Worm (Caenorhabditis elegans) whole organism, L1 larva: ENCODE data around the gene cest-31.

ENCODE experiments used
- C34B4.2 ChIP-seq: sonication (generic microtip); optimal IDR thresholded peaks from 2 replicates; lab custom pipeline; 2017; ENCODE audit warnings: mild to moderate bottlenecking, missing genetic modification characterization, missing compliant biosample characterization
- elt-3 ChIP-seq, 6 experiments: fragments of 150-350 bp in 1 of 6; sonication (generic microtip); optimal IDR thresholded peaks; 2 replicates each; lab custom pipeline; 2017 to 2018; ENCODE audit warnings: missing biosample characterization in 6 of 6, missing genetic modification characterization in 6 of 6, inconsistent platforms in 1 of 6
- ets-5 ChIP-seq: fragments of 200-800 bp; sonication (Bioruptor generic); IDR thresholded peaks from 2 replicates; pipeline ENCODE4 v1.3.6; 2022; ENCODE audit warnings: missing genetic modification characterization, missing compliant biosample characterization
- fos-1 ChIP-seq: fragments of 150-350 bp; optimal IDR thresholded peaks from 2 replicates; lab custom pipeline; 2014; ENCODE audit warnings: missing biosample characterization, missing genetic modification characterization
- hlh-17 ChIP-seq: fragments of 200-800 bp; sonication (Bioruptor generic); optimal IDR thresholded peaks from 2 replicates; lab custom pipeline; 2018; ENCODE audit warnings: missing genetic modification characterization, mild to moderate bottlenecking, missing compliant biosample characterization, moderate library complexity, borderline replicate concordance
- lin-13 ChIP-seq: fragments of 150-350 bp; optimal IDR thresholded peaks from 2 replicates; lab custom pipeline; 2014; ENCODE audit warnings: missing biosample characterization, missing genetic modification reagents, missing genetic modification characterization
- nhr-12 ChIP-seq: sonication (generic microtip); optimal IDR thresholded peaks from 2 replicates; lab custom pipeline; 2017; ENCODE audit warnings: missing biosample characterization, missing genetic modification characterization
- nhr-237 ChIP-seq: fragments of 150-350 bp; optimal IDR thresholded peaks from 2 replicates; lab custom pipeline; 2014; ENCODE audit warnings: missing biosample characterization, missing genetic modification characterization
- pqm-1 ChIP-seq: sonication (generic microtip); optimal IDR thresholded peaks from 3 replicates; lab custom pipeline; 2017; ENCODE audit warnings: missing biosample characterization, missing genetic modification characterization
- sox-4 ChIP-seq: sonication (generic microtip); optimal IDR thresholded peaks from 2 replicates; lab custom pipeline; 2016; ENCODE audit warnings: missing genetic modification characterization, missing compliant biosample characterization

ce11 chrV:6702692-6703091 lies 28.6 kb downstream of the cest-31 start, which contains the start of gene era-1:
- no peak for TF ChIP-seq sox-4 (tag; lab: Kevin White, UChicago)
- no peak for TF ChIP-seq nhr-12 (tag; lab: Kevin White, UChicago)
- TF ChIP-seq lin-13 (GFP tag; lab: Kevin White, UChicago) = no peak
- no peak for TF ChIP-seq hlh-17 (GFP tag; lab: Kevin White, UChicago)
- TF ChIP-seq elt-3 (tag; optimal IDR thresholded peaks at IDR 0.05; lab: Kevin White, UChicago) = no peak
- TF ChIP-seq pqm-1 = no peak
- no peak for TF ChIP-seq ets-5 (GFP tag; lab: Robert Waterston, UW)
- TF ChIP-seq fos-1 (tag; lab: Kevin White, UChicago) = no peak
- no peak for TF ChIP-seq C34B4.2 (tag; lab: Kevin White, UChicago)
- TF ChIP-seq nhr-237 (tag; lab: Kevin White, UChicago) = no peak
